Fruit fly (Drosophila melanogaster) whole organism, embryonic: ENCODE data around the gene Obp19b.

ENCODE experiments used
- Atf3 ChIP-seq: fragments of 200-800 bp; sonication (Bioruptor generic); optimal IDR thresholded peaks from 3 replicates; lab custom pipeline; 2016; ENCODE audit warnings: missing biosample characterization, missing genetic modification characterization
- Awh ChIP-seq: fragments of 200-800 bp; sonication (Bioruptor generic); IDR thresholded peaks from 2 replicates; pipeline ENCODE4, ENCODE4 v1.3.6; 2022; ENCODE audit warnings: missing biosample characterization, missing genetic modification characterization
- BEAF-32 ChIP-seq: fragments of 200-800 bp; sonication (Bioruptor generic); optimal IDR thresholded peaks from 3 replicates; lab custom pipeline; 2017; ENCODE audit warnings: missing biosample characterization, missing genetic modification characterization, mild to moderate bottlenecking, moderate library complexity, missing genetic modification reagents
- CG11696 ChIP-seq: fragments of 200-800 bp; sonication (Bioruptor generic); IDR thresholded peaks from 2 replicates; pipeline ENCODE4 v1.3.6; 2022; ENCODE audit warnings: missing biosample characterization, missing genetic modification characterization
- CG12299 ChIP-seq: fragments of 200-800 bp; sonication (Bioruptor generic); optimal IDR thresholded peaks from 2 replicates; lab custom pipeline; 2018; ENCODE audit warnings: missing biosample characterization, mild to moderate bottlenecking, missing genetic modification characterization
- CG14014 ChIP-seq: fragments of 200-800 bp; sonication (Bioruptor generic); IDR thresholded peaks from 2 replicates; pipeline ENCODE4 v1.3.6; 2022; ENCODE audit warnings: missing biosample characterization, missing genetic modification characterization
- CG1529 ChIP-seq: fragments of 200-800 bp; sonication (Bioruptor generic); optimal IDR thresholded peaks from 3 replicates; lab custom pipeline; 2018; ENCODE audit warnings: missing biosample characterization, missing genetic modification characterization
- CG15479 ChIP-seq: fragments of 200-800 bp; sonication (Bioruptor generic); optimal IDR thresholded peaks from 3 replicates; lab custom pipeline; 2019; ENCODE audit warnings: missing biosample characterization, mild to moderate bottlenecking, missing genetic modification characterization, moderate library complexity
- CG2120 ChIP-seq: fragments of 200-800 bp; sonication (Bioruptor generic); optimal IDR thresholded peaks from 3 replicates; lab custom pipeline; 2016; ENCODE audit warnings: missing biosample characterization, missing genetic modification characterization
- CG32767 ChIP-seq: fragments of 200-800 bp; sonication (Bioruptor generic); IDR thresholded peaks from 2 replicates; pipeline ENCODE4 v1.3.6; 2022; ENCODE audit warnings: missing biosample characterization, missing genetic modification characterization
- CG33213 ChIP-seq: fragments of 200-800 bp; sonication (Bioruptor generic); optimal IDR thresholded peaks from 3 replicates; lab custom pipeline; 2016; ENCODE audit warnings: missing biosample characterization, missing genetic modification characterization
- CG34224 ChIP-seq: fragments of 200-800 bp; sonication (Bioruptor generic); IDR thresholded peaks from 3 replicates; pipeline ENCODE4 v1.3.6; 2022; ENCODE audit warnings: missing biosample characterization, missing genetic modification characterization; ENCODE audit not compliant: partially characterized antibody
- CG3726 ChIP-seq: fragments of 200-800 bp; sonication (Bioruptor generic); IDR thresholded peaks from 3 replicates; pipeline ENCODE4, ENCODE4 v1.3.6; 2022; ENCODE audit warnings: missing biosample characterization, missing genetic modification characterization
- CG7271 ChIP-seq: fragments of 200-800 bp; sonication (Bioruptor generic); optimal IDR thresholded peaks from 2 replicates; lab custom pipeline; 2018; ENCODE audit warnings: missing biosample characterization, mild to moderate bottlenecking, missing genetic modification characterization, moderate library complexity
- CG7372 ChIP-seq: fragments of 200-800 bp; sonication (Bioruptor generic); IDR thresholded peaks from 2 replicates; pipeline ENCODE4 v1.3.6; 2022; ENCODE audit warnings: missing biosample characterization, missing genetic modification characterization
- CG7556 ChIP-seq: fragments of 200-800 bp; sonication (Bioruptor generic); optimal IDR thresholded peaks from 2 replicates; lab custom pipeline; 2017; ENCODE audit warnings: missing biosample characterization, mild to moderate bottlenecking, missing genetic modification characterization
- CG8924 ChIP-seq: fragments of 200-800 bp; optimal IDR thresholded peaks from 3 replicates; lab custom pipeline; 2019; ENCODE audit warnings: missing biosample characterization, mild to moderate bottlenecking, missing genetic modification characterization, moderate library complexity
- Camta ChIP-seq: fragments of 200-800 bp; sonication (Bioruptor generic); optimal IDR thresholded peaks from 2 replicates; lab custom pipeline; 2016; ENCODE audit warnings: missing biosample characterization, missing genetic modification characterization
- Dip3 ChIP-seq: fragments of 200-800 bp; sonication (Bioruptor generic); optimal IDR thresholded peaks from 3 replicates; lab custom pipeline; 2016; ENCODE audit warnings: missing biosample characterization, missing genetic modification characterization
- Ets65A ChIP-seq: fragments of 200-800 bp; sonication (Bioruptor generic); peaks from one replicate; lab custom pipeline; 2016; ENCODE audit warnings: missing biosample characterization, missing genetic modification characterization
- Ets97D ChIP-seq: fragments of 200-800 bp; sonication (Bioruptor generic); optimal IDR thresholded peaks from 3 replicates; lab custom pipeline; 2016; ENCODE audit warnings: missing biosample characterization, missing genetic modification characterization
- HLH4C ChIP-seq: fragments of 200-800 bp; sonication (Bioruptor generic); IDR thresholded peaks from 3 replicates; pipeline ENCODE4 v1.3.6; 2022; ENCODE audit warnings: missing biosample characterization, missing genetic modification characterization; ENCODE audit not compliant: partially characterized antibody
- HLH54F ChIP-seq: fragments of 200-800 bp; sonication (Bioruptor generic); optimal IDR thresholded peaks from 3 replicates; lab custom pipeline; 2016; ENCODE audit warnings: missing biosample characterization, missing genetic modification characterization
- Hr78 ChIP-seq, 2 experiments: fragments of 200-800 bp in 1 of 2; fragments of >200 bp in 1 of 2; sonication (Bioruptor generic) in 1 of 2; optimal IDR thresholded peaks; 2 replicates each; lab custom pipeline; 2017 to 2019; ENCODE audit warnings: missing biosample characterization in 2 of 2, missing genetic modification characterization in 2 of 2, mild to moderate bottlenecking in 1 of 2, moderate library complexity in 1 of 2
- Lim3 ChIP-seq: fragments of 200-800 bp; sonication (Bioruptor generic); IDR thresholded peaks from 2 replicates; pipeline ENCODE4 v1.3.6; 2022; ENCODE audit warnings: missing biosample characterization, missing genetic modification characterization
- Lpt ChIP-seq: fragments of >200 bp; optimal IDR thresholded peaks from 2 replicates; lab custom pipeline; 2018; ENCODE audit warnings: missing biosample characterization, missing genetic modification characterization
- MTF-1 ChIP-seq: fragments of 200-800 bp; sonication (Bioruptor generic); optimal IDR thresholded peaks from 2 replicates; lab custom pipeline; 2018; ENCODE audit warnings: missing biosample characterization, mild to moderate bottlenecking, missing genetic modification characterization, borderline replicate concordance
- Sry-β ChIP-seq: fragments of 200-800 bp; sonication (Bioruptor generic); optimal IDR thresholded peaks from 2 replicates; lab custom pipeline; 2018; ENCODE audit warnings: missing biosample characterization, mild to moderate bottlenecking, missing genetic modification characterization, moderate library complexity
- Stat92E ChIP-seq, 3 experiments: fragments of >200 bp in 2 of 3; fragments of 200-800 bp in 1 of 3; sonication (Bioruptor generic) in 1 of 3; optimal IDR thresholded peaks; 2 replicates each; lab custom pipeline; 2017 to 2019; ENCODE audit warnings: missing biosample characterization in 3 of 3, missing genetic modification characterization in 3 of 3, mild to moderate bottlenecking in 1 of 3, moderate library complexity in 1 of 3
- Trl ChIP-seq, 3 experiments: fragments of >200 bp in 2 of 3; fragments of 200-800 bp in 1 of 3; sonication (Bioruptor generic) in 1 of 3; optimal IDR thresholded peaks; 2 replicates in 1 of 3; 3 replicates in 2 of 3; lab custom pipeline; 2016 to 2017; ENCODE audit warnings: missing biosample characterization in 1 of 3, missing genetic modification characterization in 1 of 3
- ab ChIP-seq: fragments of 200-800 bp; sonication (Bioruptor generic); optimal IDR thresholded peaks from 2 replicates; lab custom pipeline; 2016; ENCODE audit warnings: missing biosample characterization, missing genetic modification characterization
- abd-A ChIP-seq: fragments of 200-800 bp; sonication (Bioruptor generic); optimal IDR thresholded peaks from 3 replicates; lab custom pipeline; 2019; ENCODE audit warnings: missing biosample characterization, mild to moderate bottlenecking, missing genetic modification characterization, moderate library complexity
- ase ChIP-seq: fragments of 200-800 bp; sonication (Bioruptor generic); IDR thresholded peaks from 3 replicates; pipeline ENCODE4 v1.3.6; 2022; ENCODE audit warnings: missing biosample characterization, missing genetic modification characterization
- bab2 ChIP-seq: fragments of 200-800 bp; sonication (Bioruptor generic); optimal IDR thresholded peaks from 2 replicates; lab custom pipeline; 2016; ENCODE audit warnings: missing biosample characterization, missing genetic modification characterization
- danr ChIP-seq: fragments of 200-800 bp; sonication (Bioruptor generic); IDR thresholded peaks from 2 replicates; pipeline ENCODE4 v1.3.6; 2022; ENCODE audit warnings: missing biosample characterization, missing genetic modification characterization
- dysf ChIP-seq: fragments of 200-800 bp; sonication (Bioruptor generic); IDR thresholded peaks from 3 replicates; pipeline ENCODE4 v1.3.6; 2022; ENCODE audit warnings: missing biosample characterization, missing genetic modification characterization
- emc ChIP-seq: fragments of 200-800 bp; sonication (Bioruptor generic); optimal IDR thresholded peaks from 2 replicates; lab custom pipeline; 2016; ENCODE audit warnings: missing biosample characterization, missing genetic modification characterization
- esg ChIP-seq: fragments of 200-800 bp; sonication (Bioruptor generic); conservative IDR thresholded peaks from 2 replicates; pipeline ENCODE4 v1.3.6; 2022; ENCODE audit warnings: missing biosample characterization, missing genetic modification characterization
- gce ChIP-seq: fragments of 200-800 bp; sonication (Bioruptor generic); IDR thresholded peaks from 3 replicates; pipeline ENCODE4 v1.3.6; 2022; ENCODE audit warnings: missing biosample characterization, missing genetic modification characterization
- gsb ChIP-seq: fragments of 200-800 bp; sonication (Bioruptor generic); IDR thresholded peaks from 2 replicates; pipeline ENCODE4 v1.3.6; 2022; ENCODE audit warnings: missing biosample characterization, missing genetic modification characterization
- hbn ChIP-seq: fragments of 200-800 bp; sonication (Bioruptor generic); IDR thresholded peaks from 2 replicates; pipeline ENCODE4 v1.3.6; 2022; ENCODE audit warnings: missing biosample characterization, missing genetic modification characterization; ENCODE audit not compliant: partially characterized antibody
- hth ChIP-seq: fragments of >200 bp; optimal IDR thresholded peaks from 2 replicates; lab custom pipeline; 2017; ENCODE audit warnings: inconsistent platforms
- jumu ChIP-seq: fragments of 200-800 bp; sonication (Bioruptor generic); optimal IDR thresholded peaks from 3 replicates; lab custom pipeline; 2016; ENCODE audit warnings: missing biosample characterization, missing genetic modification characterization
- lab ChIP-seq: fragments of 200-800 bp; sonication (Bioruptor generic); optimal IDR thresholded peaks from 3 replicates; lab custom pipeline; 2017; ENCODE audit warnings: missing biosample characterization, missing genetic modification characterization, mild to moderate bottlenecking, moderate library complexity, missing genetic modification reagents
- lola ChIP-seq, 3 experiments: fragments of >200 bp in 2 of 3; fragments of 200-800 bp in 1 of 3; sonication (Bioruptor generic) in 1 of 3; optimal IDR thresholded peaks; 2 replicates each; lab custom pipeline; 2017 to 2019; ENCODE audit warnings: missing biosample characterization in 3 of 3, missing genetic modification characterization in 3 of 3, mild to moderate bottlenecking in 1 of 3, moderate library complexity in 1 of 3
- repo ChIP-seq: fragments of 200-800 bp; sonication (Bioruptor generic); optimal IDR thresholded peaks from 2 replicates; lab custom pipeline; 2016; ENCODE audit warnings: missing biosample characterization, missing genetic modification characterization
- sc ChIP-seq, 3 experiments: fragments of >200 bp in 2 of 3; fragments of 200-800 bp in 1 of 3; sonication (Bioruptor generic) in 1 of 3; optimal IDR thresholded peaks; 2 replicates in 2 of 3; 3 replicates in 1 of 3; lab custom pipeline; 2017; ENCODE audit warnings: mild to moderate bottlenecking in 1 of 3, missing biosample characterization in 1 of 3, missing genetic modification characterization in 1 of 3, missing genetic modification reagents in 1 of 3
- tll ChIP-seq, 2 experiments: fragments of 200-800 bp in 1 of 2; fragments of >200 bp in 1 of 2; sonication (Bioruptor generic) in 1 of 2; optimal IDR thresholded peaks; 2 replicates each; lab custom pipeline; 2017 to 2019; ENCODE audit warnings: missing biosample characterization in 2 of 2, missing genetic modification characterization in 2 of 2, mild to moderate bottlenecking in 1 of 2, moderate library complexity in 1 of 2
- ttk ChIP-seq: fragments of 200-800 bp; sonication (Bioruptor generic); IDR thresholded peaks from 2 replicates; pipeline ENCODE4 v2.1.2; 2022; ENCODE audit warnings: missing biosample characterization, missing genetic modification characterization
- vfl ChIP-seq: fragments of 200-800 bp; sonication (Bioruptor generic); optimal IDR thresholded peaks from 2 replicates; lab custom pipeline; 2016; ENCODE audit warnings: missing biosample characterization, missing genetic modification characterization
- z ChIP-seq: fragments of 200-800 bp; sonication (Bioruptor generic); IDR thresholded peaks from 3 replicates; pipeline ENCODE4 v1.3.6; 2022; ENCODE audit warnings: missing biosample characterization, missing genetic modification characterization

Gene Obp19b

DNA sequence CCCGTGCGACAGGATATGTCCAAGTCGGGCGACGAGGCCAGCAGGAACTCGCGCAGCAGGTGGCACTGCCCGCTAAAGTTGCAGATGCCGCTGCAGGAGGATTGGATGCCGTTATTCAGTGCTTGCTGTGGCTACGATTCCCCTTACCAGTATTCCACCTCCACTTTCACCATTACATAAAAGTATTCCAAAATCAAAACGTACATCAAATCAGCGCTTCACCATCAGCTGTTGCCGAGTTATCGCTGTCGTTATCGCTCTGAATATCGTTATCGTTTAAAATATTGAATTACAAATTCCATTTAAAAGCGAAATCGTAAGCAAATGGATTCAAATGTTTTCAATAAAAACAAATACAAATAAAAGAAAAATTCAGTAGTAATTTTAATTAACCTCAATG, 10.3 kb downstream of the Obp19b start, which contains the start of gene CG15456 (continued):
- no peak for TF ChIP-seq CG7372 (GFP tag; lab: Robert Waterston, UW)
- TF ChIP-seq Stat92E (GFP tag; optimal IDR thresholded peaks at IDR 0.05; lab: Kevin White, UChicago): no peak
- TF ChIP-seq lab: no peak
- no peak for TF ChIP-seq ase (GFP tag; lab: Robert Waterston, UW)
- TF ChIP-seq danr (GFP tag; lab: Robert Waterston, UW): no peak
- no peak for TF ChIP-seq jumu (GFP tag; lab: Kevin White, UChicago)
- TF ChIP-seq ab (GFP tag; lab: Kevin White, UChicago): no peak
- no peak for TF ChIP-seq HLH54F (GFP tag; lab: Kevin White, UChicago)
- no peak for TF ChIP-seq bab2 (GFP tag; lab: Kevin White, UChicago)
- TF ChIP-seq abd-A: no peak
- no peak for TF ChIP-seq dysf (GFP tag; lab: Robert Waterston, UW)
- peak; percentile 87 for TF ChIP-seq CG34224 (GFP tag; lab: Robert Waterston, UW)
- no peak for TF ChIP-seq CG12299
- TF ChIP-seq Awh (GFP tag; lab: Robert Waterston, UW): no peak
- no peak for TF ChIP-seq gsb (GFP tag; lab: Robert Waterston, UW)
- no peak for TF ChIP-seq CG2120
- TF ChIP-seq esg (GFP tag; lab: Robert Waterston, UW): no peak
- TF ChIP-seq ttk (GFP tag; lab: Robert Waterston, UW): no peak
- no peak for TF ChIP-seq Lim3 (GFP tag; lab: Robert Waterston, UW)
- TF ChIP-seq vfl (GFP tag; lab: Kevin White, UChicago): no peak
- TF ChIP-seq Atf3 (GFP tag; lab: Kevin White, UChicago): no peak
- no peak for TF ChIP-seq CG8924 (tag; lab: Kevin White, UChicago)
- TF ChIP-seq emc (GFP tag; lab: Kevin White, UChicago): no peak
- TF ChIP-seq Hr78 (GFP tag; optimal IDR thresholded peaks at IDR 0.05; lab: Kevin White, UChicago): no peak
- TF ChIP-seq CG1529: no peak
- no peak for TF ChIP-seq CG3726 (GFP tag; lab: Robert Waterston, UW)
- no peak for TF ChIP-seq Trl (optimal IDR thresholded peaks at IDR 0.05; lab: Kevin White, UChicago)
- no peak for TF ChIP-seq Trl (GFP tag; optimal IDR thresholded peaks at IDR 0.05; lab: Kevin White, UChicago)
- TF ChIP-seq CG33213 (GFP tag; lab: Kevin White, UChicago): no peak
- TF ChIP-seq tll (GFP tag; optimal IDR thresholded peaks at IDR 0.05; lab: Kevin White, UChicago): no peak
- no peak for TF ChIP-seq CG14014 (GFP tag; lab: Robert Waterston, UW)
- no peak for TF ChIP-seq gce (GFP tag; lab: Robert Waterston, UW)
- no peak for TF ChIP-seq z (GFP tag; lab: Robert Waterston, UW)
- no peak for TF ChIP-seq MTF-1
- TF ChIP-seq sc (optimal IDR thresholded peaks at IDR 0.05; lab: Kevin White, UChicago): no peak
- no peak for TF ChIP-seq sc (GFP tag; optimal IDR thresholded peaks at IDR 0.05; lab: Kevin White, UChicago)
- no peak for TF ChIP-seq hth
- TF ChIP-seq CG7271 (tag; lab: Kevin White, UChicago): no peak
- peak; percentile 44 for TF ChIP-seq BEAF-32 (GFP tag; lab: Kevin White, UChicago)
- TF ChIP-seq Ets97D: no peak
- TF ChIP-seq CG32767 (GFP tag; lab: Robert Waterston, UW): no peak
- no peak for TF ChIP-seq Dip3 (GFP tag; lab: Kevin White, UChicago)
- TF ChIP-seq CG11696: no peak
- no peak for TF ChIP-seq repo (GFP tag; lab: Kevin White, UChicago)
- no peak for TF ChIP-seq Ets65A
- no peak for TF ChIP-seq CG7556 (GFP tag; lab: Kevin White, UChicago)
- no peak for TF ChIP-seq Sry-β (GFP tag; lab: Kevin White, UChicago)
- no peak for TF ChIP-seq Camta (GFP tag; lab: Kevin White, UChicago)
- TF ChIP-seq Lpt (GFP tag; lab: Kevin White, UChicago): no peak
- no peak for TF ChIP-seq CG15479 (GFP tag; lab: Kevin White, UChicago)
- TF ChIP-seq HLH4C (GFP tag; lab: Robert Waterston, UW): peak; percentile 61
- no peak for TF ChIP-seq lola (GFP tag; optimal IDR thresholded peaks at IDR 0.05; lab: Kevin White, UChicago)
- TF ChIP-seq hbn (GFP tag; lab: Robert Waterston, UW): peak; percentile 24; the same call in 1 of the 2 replicates
